Worm (Caenorhabditis elegans): ENCODE measurements around the gene lst-6.

The lst-6 gene

DNA sequence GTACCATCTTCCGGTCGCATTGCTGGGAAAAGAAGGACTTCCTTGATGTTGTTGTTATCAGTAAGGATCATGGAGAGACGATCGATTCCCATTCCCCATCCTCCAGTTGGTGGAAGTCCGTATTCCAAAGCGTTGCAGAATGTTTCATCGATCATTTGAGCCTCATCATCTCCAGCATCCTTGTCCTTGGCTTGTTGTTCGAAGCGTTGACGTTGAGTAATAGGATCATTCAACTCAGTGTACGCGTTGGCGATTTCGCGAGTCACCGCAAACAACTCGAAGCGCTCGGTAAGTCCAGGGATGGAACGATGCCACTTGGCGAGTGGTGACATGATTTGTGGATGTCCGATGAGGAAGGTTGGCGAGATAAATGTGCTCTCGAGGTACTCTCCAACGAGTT, 48.1 kb upstream of the lst-6 start:
- no peak for TF ChIP-seq nhr-12 (tag; optimal IDR thresholded peaks at IDR 0.05)
- TF ChIP-seq lin-13 (GFP tag; optimal IDR thresholded peaks at IDR 0.05) = no peak
- no peak for TF ChIP-seq dmd-4 (tag; optimal IDR thresholded peaks at IDR 0.05)

DNA sequence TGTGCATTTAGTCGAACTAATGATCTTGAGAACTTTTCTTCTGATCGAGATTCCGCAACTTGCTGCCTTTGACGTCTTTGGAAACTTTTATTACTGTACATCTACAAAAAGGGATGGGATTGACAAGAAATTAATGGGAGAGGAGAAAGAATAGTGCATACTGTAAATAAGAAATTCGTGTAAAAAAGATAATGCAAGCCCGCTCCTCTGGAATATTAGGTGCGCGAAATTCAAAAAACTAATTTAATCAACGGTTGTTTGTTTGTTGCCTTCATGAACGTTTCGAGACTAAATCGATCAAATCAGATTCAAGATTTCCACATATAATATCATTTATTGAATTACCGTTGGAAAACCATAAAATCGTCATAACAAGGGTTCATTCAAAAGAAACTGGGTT, 47.6 kb upstream of the lst-6 start, which contains the start of gene him-14:
him-14 (minus strand) TSS at position 101 of the 400 bp plus-strand sequence.
- TF ChIP-seq sma-9 (GFP tag; optimal IDR thresholded peaks at IDR 0.05) (no peak), sma-9 (tag; optimal IDR thresholded peaks at IDR 0.05) (no peak), unc-62 (GFP tag; optimal IDR thresholded peaks at IDR 0.05) (no peak), sma-3 (GFP tag; optimal IDR thresholded peaks at IDR 0.05) (no peak), fos-1 (tag; optimal IDR thresholded peaks at IDR 0.05) (no peak), mbf-1 (tag; optimal IDR thresholded peaks at IDR 0.05) (no peak), elt-1 (tag; optimal IDR thresholded peaks at IDR 0.05) (no peak)

DNA sequence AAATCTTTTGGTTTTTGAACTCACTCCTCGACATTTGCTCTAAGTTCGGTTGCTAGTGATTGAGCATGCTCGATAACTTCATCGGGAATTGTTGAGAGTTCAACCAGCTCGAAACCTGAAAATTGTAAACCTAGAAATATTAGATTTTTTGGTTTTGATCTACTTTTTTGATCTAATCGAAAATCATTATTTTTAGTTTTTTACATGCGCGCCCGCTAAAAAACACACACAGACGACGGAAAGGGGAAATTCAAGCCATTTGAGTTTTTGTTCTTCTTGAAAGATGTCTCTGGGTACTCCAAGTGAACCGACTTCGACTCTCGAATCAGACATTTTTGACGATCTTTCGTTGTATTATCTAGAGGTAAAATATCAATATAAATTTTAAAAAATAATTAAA, 43.1 kb upstream of the lst-6 start, which contains the start of gene nos-2:
nos-2 (plus strand) TSS at position 228 of the 400 bp plus-strand sequence.
- TF ChIP-seq ceh-16 (tag; optimal IDR thresholded peaks at IDR 0.05) = no peak
- TF ChIP-seq nhr-77 (tag; optimal IDR thresholded peaks at IDR 0.05) = no peak
- no peak for TF ChIP-seq nhr-11 (tag; optimal IDR thresholded peaks at IDR 0.05)
- no peak for TF ChIP-seq mdl-1 (tag; optimal IDR thresholded peaks at IDR 0.05)

DNA sequence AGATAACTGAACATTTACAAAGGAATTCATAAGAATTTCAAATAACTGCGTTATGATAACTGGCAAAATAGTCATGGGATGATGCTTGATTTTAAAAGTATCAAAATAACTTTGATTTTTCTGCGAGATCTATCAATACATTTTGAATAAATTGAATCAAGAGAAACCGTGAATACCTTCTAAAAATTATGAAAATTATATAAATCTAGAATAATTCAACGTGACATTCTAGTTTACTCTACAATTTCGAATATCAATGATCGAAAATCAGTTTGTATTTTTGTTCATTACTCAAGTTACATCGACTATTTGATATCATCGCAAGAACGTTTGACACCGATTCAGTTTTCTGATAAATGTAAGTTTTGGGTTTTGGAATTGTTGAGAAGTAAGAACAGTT, 39.4 kb upstream of the lst-6 start, which contains the start of gene acs-6:
acs-6 (plus strand) TSS at position 301 of the 400 bp plus-strand sequence.
- no peak for TF ChIP-seq nhr-25 (tag; optimal IDR thresholded peaks at IDR 0.05)
- TF ChIP-seq crh-2 (tag; optimal IDR thresholded peaks at IDR 0.05) = no peak

DNA sequence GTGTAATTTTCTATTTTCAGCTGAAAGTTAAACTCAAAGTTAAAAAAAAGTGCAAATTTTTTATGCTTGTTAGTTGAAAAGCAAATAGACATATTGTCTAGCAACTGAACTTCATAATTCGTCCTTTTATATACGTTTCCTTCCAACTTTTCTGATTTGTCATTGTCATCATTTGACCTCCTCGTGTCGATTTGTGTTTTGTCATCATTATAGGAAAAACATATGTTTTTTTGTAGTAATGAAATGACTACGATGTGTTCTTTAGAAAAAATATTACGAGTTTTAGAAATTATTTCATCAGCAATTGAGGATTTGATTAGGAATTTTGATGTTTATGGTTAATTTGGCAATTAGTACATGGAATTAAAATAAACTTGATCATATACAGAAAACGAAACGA, 38.5 kb upstream of the lst-6 start:
- TF ChIP-seq lin-13 (GFP tag; optimal IDR thresholded peaks at IDR 0.05) = no peak
- TF ChIP-seq skn-1 (tag; optimal IDR thresholded peaks at IDR 0.05) = peak; percentile 87

DNA sequence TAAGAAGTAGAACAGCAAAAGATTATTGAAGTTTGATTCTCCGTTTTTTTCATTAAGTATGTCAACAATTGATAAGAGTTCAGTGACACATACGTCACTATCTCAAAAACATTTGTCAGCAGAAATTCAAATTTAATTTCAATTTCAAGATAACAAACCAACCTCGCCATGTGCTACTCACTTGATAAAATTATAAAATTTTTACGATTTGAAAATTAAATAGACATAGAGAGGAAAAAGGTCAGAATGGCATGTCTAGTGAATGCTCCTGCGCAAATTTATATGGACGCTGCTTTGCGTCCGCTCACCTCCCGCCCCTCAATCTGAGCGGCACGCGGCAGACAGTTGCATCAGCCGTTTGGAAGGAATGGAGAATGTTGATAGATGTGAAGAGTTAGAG, 37.9 kb upstream of the lst-6 start:
- TF ChIP-seq unc-39 (tag; optimal IDR thresholded peaks at IDR 0.05) (no peak), dmd-4 (tag; optimal IDR thresholded peaks at IDR 0.05) (no peak), mab-5 (tag; optimal IDR thresholded peaks at IDR 0.05) (no peak), blmp-1 (tag; optimal IDR thresholded peaks at IDR 0.05; ENCODE audit: insufficient read depth) (no peak), elt-3 (tag; optimal IDR thresholded peaks at IDR 0.05) (no peak), nhr-10 (tag; optimal IDR thresholded peaks at IDR 0.05) (no peak), snpc-4 (tag; optimal IDR thresholded peaks at IDR 0.05) (no peak), lin-13 (GFP tag; optimal IDR thresholded peaks at IDR 0.05) (no peak), ztf-11 (tag; optimal IDR thresholded peaks at IDR 0.05) (no peak), gmeb-1 (tag; optimal IDR thresholded peaks at IDR 0.05) (peak; percentile 29), nhr-21 (tag; optimal IDR thresholded peaks at IDR 0.05) (no peak), sma-3 (GFP tag; optimal IDR thresholded peaks at IDR 0.05) (peak; percentile 14), ZK546.5 (tag; optimal IDR thresholded peaks at IDR 0.05) (no peak), lin-39 (tag; optimal IDR thresholded peaks at IDR 0.05) (no peak), F13H6.1 (tag; optimal IDR thresholded peaks at IDR 0.05) (peak; percentile 55), nhr-12 (tag; optimal IDR thresholded peaks at IDR 0.05) (no peak), C34F6.9 (tag; optimal IDR thresholded peaks at IDR 0.05) (no peak), peb-1 (tag; optimal IDR thresholded peaks at IDR 0.05) (no peak), nhr-237 (tag; optimal IDR thresholded peaks at IDR 0.05) (no peak), crh-2 (tag; optimal IDR thresholded peaks at IDR 0.05) (peak; percentile 58), mbf-1 (tag; optimal IDR thresholded peaks at IDR 0.05) (no peak), fos-1 (tag; optimal IDR thresholded peaks at IDR 0.05) (peak; percentile 83), sem-4 (tag; optimal IDR thresholded peaks at IDR 0.05) (no peak), lsy-2 (tag; optimal IDR thresholded peaks at IDR 0.05) (peak in 1 of 2 experiments; percentile 7), elt-1 (tag; optimal IDR thresholded peaks at IDR 0.05) (no peak), skn-1 (tag; optimal IDR thresholded peaks at IDR 0.05) (peak; percentile 92), egl-27 (tag; optimal IDR thresholded peaks at IDR 0.05) (no peak), nhr-11 (tag; optimal IDR thresholded peaks at IDR 0.05) (no peak), sma-9 (GFP tag; optimal IDR thresholded peaks at IDR 0.05) (peak; percentile 65), sma-9 (tag; optimal IDR thresholded peaks at IDR 0.05) (no peak), zag-1 (tag; optimal IDR thresholded peaks at IDR 0.05) (no peak), nhr-129 (tag; optimal IDR thresholded peaks at IDR 0.05) (peak; percentile 76), nhr-23 (tag; optimal IDR thresholded peaks at IDR 0.05) (no peak)

Data from whole organism, L2 larva.